Fruit fly (Drosophila melanogaster): ENCODE results near the gene Trs33.

Gene Trs33

dm6 chr3R:15371833-15372232 is 21.0 kb upstream of the Trs33 start, which contains the start of the genes Ccm3 and CG6136 (continued):
- TF ChIP-seq CG12104 (GFP tag; optimal IDR thresholded peaks at IDR 0.05) (peak; percentile 6), Dp (GFP tag; optimal IDR thresholded peaks at IDR 0.05) (peak; percentile 52), CG8359 (GFP tag; optimal IDR thresholded peaks at IDR 0.05; ENCODE audit: borderline replicate concordance) (no peak), CrebB (tag; optimal IDR thresholded peaks at IDR 0.05) (peak; percentile 21), CG10274 (GFP tag; optimal IDR thresholded peaks at IDR 0.05) (no peak), CG6254 (GFP tag; optimal IDR thresholded peaks at IDR 0.05) (no peak), Ada2b (GFP tag; IDR thresholded peaks at IDR 0.05) (no peak), CG7786 (GFP tag; optimal IDR thresholded peaks at IDR 0.05) (peak; percentile 62), Dbx (GFP tag; IDR thresholded peaks at IDR 0.05) (peak; percentile 75), Taf1 (GFP tag; IDR thresholded peaks at IDR 0.05) (0 out of 2 replicates have a peak, but pooled peaks have one; percentile 8), CG4617 (GFP tag; optimal IDR thresholded peaks at IDR 0.05; ENCODE audit: borderline replicate concordance) (peak; percentile 88), HLHmδ (GFP tag; optimal IDR thresholded peaks at IDR 0.05) (no peak), CG7357 (GFP tag; IDR thresholded peaks at IDR 0.05) (no peak), ato (GFP tag; IDR thresholded peaks at IDR 0.05; ENCODE audit: partially characterized antibody) (peak; percentile 95), gcm (GFP tag; optimal IDR thresholded peaks at IDR 0.05) (peak; percentile 27), Spps (tag; optimal IDR thresholded peaks at IDR 0.05) (no peak), Bteb2 (GFP tag; optimal IDR thresholded peaks at IDR 0.05) (peak; percentile 42), Ets97D (GFP tag; optimal IDR thresholded peaks at IDR 0.05) (peak; percentile 76), gem (tag; optimal IDR thresholded peaks at IDR 0.05) (no peak), Oli (tag; optimal IDR thresholded peaks at IDR 0.05) (no peak), Hr78 (GFP tag; optimal IDR thresholded peaks at IDR 0.05) (no peak), CG4730 (GFP tag; IDR thresholded peaks at IDR 0.05) (no peak), CG8290 (GFP tag; optimal IDR thresholded peaks at IDR 0.05) (no peak), CG8290 (tag; optimal IDR thresholded peaks at IDR 0.05) (peak in 1 of 2 experiments; percentile 69), ase (GFP tag; IDR thresholded peaks at IDR 0.05) (no peak), CG1647 (GFP tag; optimal IDR thresholded peaks at IDR 0.05) (no peak), CG17568 (GFP tag; optimal IDR thresholded peaks at IDR 0.05) (no peak), CG42726 (GFP tag; IDR thresholded peaks at IDR 0.05; ENCODE audit: partially characterized antibody) (peak; percentile 89; the same call in 1 of the 2 replicates), gsb-n (tag; optimal IDR thresholded peaks at IDR 0.05) (no peak), lab (GFP tag; optimal IDR thresholded peaks at IDR 0.05) (peak; percentile 61), lilli (GFP tag; optimal IDR thresholded peaks at IDR 0.05) (peak; percentile 52), CG13287 (GFP tag; IDR thresholded peaks at IDR 0.05; ENCODE audit: partially characterized antibody) (peak; percentile 95), CG11085 (GFP tag; IDR thresholded peaks at IDR 0.05) (no peak), CG6683 (GFP tag; optimal IDR thresholded peaks at IDR 0.05) (peak; percentile 26), luna (GFP tag; optimal IDR thresholded peaks at IDR 0.05) (peak; percentile 22), fd3F (GFP tag; optimal IDR thresholded peaks at IDR 0.05) (no peak), CG4282 (GFP tag; optimal IDR thresholded peaks at IDR 0.05) (peak; percentile 46), CG14014 (GFP tag; IDR thresholded peaks at IDR 0.05) (peak; percentile 65; the same call in 1 of the 2 replicates), CG13296 (GFP tag; optimal IDR thresholded peaks at IDR 0.05) (peak; percentile 39), Doc3 (GFP tag; IDR thresholded peaks at IDR 0.05; ENCODE audit: partially characterized antibody) (peak; percentile 82), croc (GFP tag; conservative IDR thresholded peaks at IDR 0.05) (no peak; the same call in 2 of the 3 replicates), pho (GFP tag; optimal IDR thresholded peaks at IDR 0.05) (peak; percentile 37), CG15696 (tag; optimal IDR thresholded peaks at IDR 0.05) (no peak), CG12659 (GFP tag; optimal IDR thresholded peaks at IDR 0.05) (peak; percentile 69), CG18599 (GFP tag; optimal IDR thresholded peaks at IDR 0.05) (peak; percentile 51), CG8924 (tag; optimal IDR thresholded peaks at IDR 0.05) (peak; percentile 57), da (GFP tag; optimal IDR thresholded peaks at IDR 0.05) (no peak), inv (GFP tag; IDR thresholded peaks at IDR 0.05; ENCODE audit: partially characterized antibody) (peak; percentile 81), CG5180 (GFP tag; optimal IDR thresholded peaks at IDR 0.05) (no peak)

All from whole organism, embryonic.